Fruit fly (Drosophila melanogaster): ENCODE results near the gene CG31676.

Gene CG31676

DNA sequence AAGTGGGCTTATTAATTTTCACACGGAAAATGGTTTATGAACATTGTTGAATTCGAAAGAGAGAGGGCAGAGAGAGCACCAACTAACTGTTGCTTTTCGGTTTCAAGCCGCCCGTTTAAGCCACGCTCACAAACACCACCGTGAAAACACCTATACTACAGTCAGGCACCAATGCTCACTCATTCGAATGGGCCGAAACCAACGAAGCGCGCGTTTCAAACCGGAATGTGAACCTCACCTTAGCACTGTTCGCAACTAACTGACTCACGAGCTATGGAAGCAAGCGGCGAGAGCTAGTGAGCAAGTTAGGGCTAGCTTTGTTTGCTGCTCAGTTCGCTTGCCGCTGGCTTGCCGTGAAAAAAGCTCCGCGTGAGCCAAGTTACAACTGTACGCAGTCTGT lies 46.7 kb upstream of the CG31676 start (continued):
- TF ChIP-seq CG12769 (tag; optimal IDR thresholded peaks at IDR 0.05): no peak
- TF ChIP-seq Fer2 (tag; optimal IDR thresholded peaks at IDR 0.05): no peak
- TF ChIP-seq Sry-β (GFP tag; optimal IDR thresholded peaks at IDR 0.05): no peak
- no peak for TF ChIP-seq CG9797 (GFP tag; optimal IDR thresholded peaks at IDR 0.05)
- TF ChIP-seq CG4820 (GFP tag; optimal IDR thresholded peaks at IDR 0.05): no peak
- peak; percentile 7 for TF ChIP-seq CG5180 (GFP tag; optimal IDR thresholded peaks at IDR 0.05)
- no peak for TF ChIP-seq CoRest (tag; optimal IDR thresholded peaks at IDR 0.05)
- peak; percentile 57; the same call in 1 of the 2 replicates for TF ChIP-seq rib (GFP tag; IDR thresholded peaks at IDR 0.05)
- TF ChIP-seq salm (tag; optimal IDR thresholded peaks at IDR 0.05): no peak
- TF ChIP-seq trh (GFP tag; optimal IDR thresholded peaks at IDR 0.05): no peak
- TF ChIP-seq fd64A (GFP tag; optimal IDR thresholded peaks at IDR 0.05): no peak
- no peak for TF ChIP-seq Six4 (GFP tag; optimal IDR thresholded peaks at IDR 0.05)
- no peak for TF ChIP-seq crc (GFP tag; optimal IDR thresholded peaks at IDR 0.05)
- TF ChIP-seq E2f1 (GFP tag; IDR thresholded peaks at IDR 0.05): no peak
- TF ChIP-seq CG2120 (GFP tag; optimal IDR thresholded peaks at IDR 0.05): no peak
- no peak for TF ChIP-seq toy (GFP tag; IDR thresholded peaks at IDR 0.05)
- no peak for TF ChIP-seq bsh (GFP tag; optimal IDR thresholded peaks at IDR 0.05)
- no peak for TF ChIP-seq CG2712 (tag; optimal IDR thresholded peaks at IDR 0.05)
- peak; percentile 23 for TF ChIP-seq CG7987 (GFP tag; optimal IDR thresholded peaks at IDR 0.05)
- no peak for TF ChIP-seq tup (GFP tag; optimal IDR thresholded peaks at IDR 0.05)
- no peak for TF ChIP-seq aop (GFP tag; IDR thresholded peaks at IDR 0.05)
- no peak for TF ChIP-seq jing (GFP tag; optimal IDR thresholded peaks at IDR 0.05)
- TF ChIP-seq Blimp-1 (GFP tag; optimal IDR thresholded peaks at IDR 0.05): no peak
- no peak for TF ChIP-seq Dip2 (GFP tag; IDR thresholded peaks at IDR 0.05)
- TF ChIP-seq fd96Cb (tag; optimal IDR thresholded peaks at IDR 0.05): no peak
- TF ChIP-seq hth (optimal IDR thresholded peaks at IDR 0.05): no peak
- TF ChIP-seq Atf-2 (GFP tag; optimal IDR thresholded peaks at IDR 0.05): no peak
- TF ChIP-seq Nf-YB (GFP tag; optimal IDR thresholded peaks at IDR 0.05): no peak
- no peak for TF ChIP-seq lola (GFP tag; optimal IDR thresholded peaks at IDR 0.05)
- TF ChIP-seq slbo (GFP tag; IDR thresholded peaks at IDR 0.05): peak; percentile 47; the same call in 1 of the 2 replicates
- TF ChIP-seq CG6654 (GFP tag; optimal IDR thresholded peaks at IDR 0.05): no peak
- no peak for TF ChIP-seq Hsf (GFP tag; optimal IDR thresholded peaks at IDR 0.05)
- peak; percentile 41 for TF ChIP-seq CG13894 (tag; optimal IDR thresholded peaks at IDR 0.05)
- no peak for TF ChIP-seq Poxn (GFP tag; IDR thresholded peaks at IDR 0.05)
- no peak for TF ChIP-seq Rx (GFP tag; IDR thresholded peaks at IDR 0.05)
- no peak for TF ChIP-seq CG15269 (tag; optimal IDR thresholded peaks at IDR 0.05)
- TF ChIP-seq pum (GFP tag; optimal IDR thresholded peaks at IDR 0.05): no peak
- no peak for TF ChIP-seq exex (tag; optimal IDR thresholded peaks at IDR 0.05)
- TF ChIP-seq p53 (GFP tag; optimal IDR thresholded peaks at IDR 0.05): no peak
- no peak for TF ChIP-seq Lim3 (GFP tag; IDR thresholded peaks at IDR 0.05)
- TF ChIP-seq MESR4 (GFP tag; optimal IDR thresholded peaks at IDR 0.05): no peak
- no peak for TF ChIP-seq sna (GFP tag; IDR thresholded peaks at IDR 0.05; ENCODE audit: partially characterized antibody)
- no peak; the same call in 2 of the 3 replicates for TF ChIP-seq sr (GFP tag; IDR thresholded peaks at IDR 0.05)
- TF ChIP-seq CG2202 (tag; optimal IDR thresholded peaks at IDR 0.05): no peak
- TF ChIP-seq Sin3A (optimal IDR thresholded peaks at IDR 0.05): no peak
- no peak for TF ChIP-seq CG4617 (GFP tag; optimal IDR thresholded peaks at IDR 0.05; ENCODE audit: borderline replicate concordance)
- no peak for TF ChIP-seq Eip74EF (GFP tag; optimal IDR thresholded peaks at IDR 0.05)
- peak; percentile 21; the same call in 1 of the 2 replicates for TF ChIP-seq MBD-R2 (GFP tag; IDR thresholded peaks at IDR 0.05)
- no peak for TF ChIP-seq CG18262 (tag; optimal IDR thresholded peaks at IDR 0.05)
- TF ChIP-seq row (GFP tag; IDR thresholded peaks at IDR 0.05): no peak
- TF ChIP-seq CG10431 (GFP tag; optimal IDR thresholded peaks at IDR 0.05): no peak

All from whole organism, embryonic.